Worm (Caenorhabditis elegans): ENCODE measurements around the gene F23H12.10.
A peak's percentile ranks its signal among the peaks of the same experiment; 100 is the strongest.

Gene F23H12.10

ce11 chrV:12343419-12343969 lies 30.6 kb downstream of the F23H12.10 start, which contains the start of gene tomm-20 (continued):
- TF ChIP-seq cebp-2 (GFP tag; IDR thresholded peaks at IDR 0.05) (no peak), tlf-1 (GFP tag; optimal IDR thresholded peaks at IDR 0.05) (peak; percentile 86), ztf-3 (GFP tag; optimal IDR thresholded peaks at IDR 0.05) (no peak), cebp-1 (GFP tag; IDR thresholded peaks at IDR 0.05) (no peak), cebp-1 (tag; optimal IDR thresholded peaks at IDR 0.05) (peak; percentile 85), Y95B8A.8 (GFP tag; IDR thresholded peaks at IDR 0.05) (no peak), xnd-1 (tag; optimal IDR thresholded peaks at IDR 0.05) (peak; percentile 54), sdz-38 (tag; optimal IDR thresholded peaks at IDR 0.05) (no peak), B0336.3 (GFP tag; IDR thresholded peaks at IDR 0.05) (peak; percentile 78), hrde-1 (tag; optimal IDR thresholded peaks at IDR 0.05; ENCODE audit: borderline replicate concordance) (peak; percentile 38), bed-2 (GFP tag; IDR thresholded peaks at IDR 0.05) (no peak), nfya-2 (GFP tag; IDR thresholded peaks at IDR 0.05) (no peak), T26A5.8 (tag; optimal IDR thresholded peaks at IDR 0.05) (no peak), snpc-1.1 (tag; optimal IDR thresholded peaks at IDR 0.05; ENCODE audit: insufficient read depth) (peak; percentile 40), ztf-22 (GFP tag; optimal IDR thresholded peaks at IDR 0.05) (no peak), dpl-1 (GFP tag; optimal IDR thresholded peaks at IDR 0.05) (peak; percentile 98), zfh-2 (GFP tag; conservative IDR thresholded peaks at IDR 0.05) (no peak), mes-4 (tag; optimal IDR thresholded peaks at IDR 0.05) (no peak), chd-7 (tag; optimal IDR thresholded peaks at IDR 0.05) (no peak), rpc-1 (optimal IDR thresholded peaks at IDR 0.05) (no peak), rpc-1 (tag; optimal IDR thresholded peaks at IDR 0.05) (no peak), ZK185.1 (tag; optimal IDR thresholded peaks at IDR 0.05; ENCODE audit: poor library complexity, severe bottlenecking) (peak; percentile 92), rcor-1 (GFP tag; IDR thresholded peaks at IDR 0.05) (peak; percentile 90), atf-7 (tag; optimal IDR thresholded peaks at IDR 0.05) (peak; percentile 18), efl-1 (GFP tag; optimal IDR thresholded peaks at IDR 0.05) (peak; percentile 91), ceh-79 (tag; optimal IDR thresholded peaks at IDR 0.05) (no peak), K12H6.12 (tag; optimal IDR thresholded peaks at IDR 0.05) (peak; percentile 39), ztf-25 (GFP tag; IDR thresholded peaks at IDR 0.05) (no peak), madf-3 (GFP tag; IDR thresholded peaks at IDR 0.05) (peak; percentile 87), nhr-120 (GFP tag; IDR thresholded peaks at IDR 0.05) (no peak), Y53G8AR.9 (GFP tag; conservative IDR thresholded peaks at IDR 0.05) (peak; percentile 94), snpc-4 (GFP tag; optimal IDR thresholded peaks at IDR 0.05) (peak; percentile 47), snpc-4 (tag; optimal IDR thresholded peaks at IDR 0.05) (peak; percentile 77 to 85 (median 78)), ztf-18 (tag; optimal IDR thresholded peaks at IDR 0.05) (peak; percentile 99), gei-17 (GFP tag; optimal IDR thresholded peaks at IDR 0.05) (peak; percentile 20), ztf-26 (tag; optimal IDR thresholded peaks at IDR 0.05) (peak; percentile 79), somi-1 (GFP tag; optimal IDR thresholded peaks at IDR 0.05) (peak; percentile 47), fkh-3 (tag; optimal IDR thresholded peaks at IDR 0.05) (no peak), madf-6 (GFP tag; IDR thresholded peaks at IDR 0.05) (peak; percentile 86), ztf-28 (GFP tag; IDR thresholded peaks at IDR 0.05) (no peak), B0019.2 (GFP tag; conservative IDR thresholded peaks at IDR 0.05) (0 out of 2 replicates have a peak, but pooled peaks have one; percentile 37), D2030.7 (GFP tag; IDR thresholded peaks at IDR 0.05) (peak; percentile 62), lsy-27 (tag; optimal IDR thresholded peaks at IDR 0.05; ENCODE audit: borderline replicate concordance, insufficient read depth) (no peak), unc-62 (GFP tag; optimal IDR thresholded peaks at IDR 0.05) (no peak), ztf-6 (GFP tag; IDR thresholded peaks at IDR 0.05) (0 out of 2 replicates have a peak, but pooled peaks have one; percentile 19), hlh-12 (tag; optimal IDR thresholded peaks at IDR 0.05) (no peak), aptf-3 (GFP tag; IDR thresholded peaks at IDR 0.05) (no peak), let-526 (GFP tag; IDR thresholded peaks at IDR 0.05) (no peak), F37B4.10 (GFP tag; IDR thresholded peaks at IDR 0.05) (no peak)

Data from whole organism, young adult.